Worm (Caenorhabditis elegans): ENCODE results near the gene Y82E9BR.8.

- no peak for TF ChIP-seq unc-39 (tag; optimal IDR thresholded peaks at IDR 0.05)
- no peak for TF ChIP-seq R02D3.7 (tag; optimal IDR thresholded peaks at IDR 0.05)
- TF ChIP-seq lin-1 (GFP tag; IDR thresholded peaks at IDR 0.05) = no peak
- TF ChIP-seq ama-1 (optimal IDR thresholded peaks at IDR 0.05) = no peak
- no peak for TF ChIP-seq nhr-77 (tag; optimal IDR thresholded peaks at IDR 0.05)
- TF ChIP-seq hif-1 (tag; optimal IDR thresholded peaks at IDR 0.05) = no peak
- no peak for TF ChIP-seq lin-39 (tag; optimal IDR thresholded peaks at IDR 0.05)
- TF ChIP-seq nhr-28 (tag; optimal IDR thresholded peaks at IDR 0.05) = no peak
- no peak for TF ChIP-seq F26F4.8 (GFP tag; conservative IDR thresholded peaks at IDR 0.05)
- TF ChIP-seq fkh-10 (GFP tag; optimal IDR thresholded peaks at IDR 0.05) = no peak
- no peak for TF ChIP-seq lsy-2 (tag; optimal IDR thresholded peaks at IDR 0.05)
- no peak for TF ChIP-seq nhr-11 (tag; optimal IDR thresholded peaks at IDR 0.05)
- no peak for TF ChIP-seq lin-13 (GFP tag; optimal IDR thresholded peaks at IDR 0.05)
Measured at ce11 chrIII:1321561-1321960, 36.3 kb downstream of the Y82E9BR.8 start, which contains the start of gene fbxa-15.

Data from whole organism, L4 larva.